Fruit fly (Drosophila melanogaster): ENCODE data around the gene Dtd.
A peak's percentile ranks its signal among the peaks of the same experiment; 100 is the strongest.

Dtd gene

DNA sequence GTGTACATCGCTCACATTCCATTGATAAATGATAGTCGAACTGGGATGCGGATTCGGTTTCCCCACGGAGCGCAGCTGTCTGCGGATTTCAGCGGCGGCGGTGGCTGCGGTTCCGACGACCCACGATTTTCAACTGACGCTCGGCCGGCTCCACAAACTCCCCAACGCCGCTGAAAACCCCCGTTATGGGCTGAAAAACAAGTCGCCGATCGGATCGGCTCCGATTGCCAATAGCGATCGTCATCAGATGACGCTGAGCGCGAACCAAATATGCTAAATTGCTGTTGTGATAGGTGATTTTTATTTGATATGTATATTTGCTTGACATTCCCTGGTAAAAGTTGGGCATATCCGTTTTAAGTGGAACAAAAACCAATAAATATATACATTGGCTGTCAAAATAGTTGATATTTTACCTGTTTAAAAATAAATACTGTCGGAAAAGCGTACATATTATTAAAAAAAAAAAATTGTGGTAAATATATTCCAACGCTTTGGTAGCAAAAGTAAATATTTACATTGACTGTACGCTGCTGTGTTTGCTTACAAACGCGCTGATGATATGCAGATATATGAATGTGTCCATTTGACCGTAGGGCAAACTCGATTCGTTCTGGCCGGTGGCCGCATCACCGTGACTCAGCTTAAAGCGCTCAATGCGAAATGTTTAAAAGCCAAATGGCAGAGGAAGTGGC is 24.5 kb downstream of the Dtd start:
- TF ChIP-seq CG13424 (tag; optimal IDR thresholded peaks at IDR 0.05), result peak; percentile 73
- TF ChIP-seq Hr3 (GFP tag; optimal IDR thresholded peaks at IDR 0.05), result peak; percentile 65
- TF ChIP-seq Ravus (GFP tag; IDR thresholded peaks at IDR 0.05), result peak; percentile 1; the same call in 1 of the 2 replicates
- TF ChIP-seq Trl (optimal IDR thresholded peaks at IDR 0.05), result no peak
- no peak for TF ChIP-seq Trl (GFP tag; optimal IDR thresholded peaks at IDR 0.05)
- TF ChIP-seq CG8359 (GFP tag; optimal IDR thresholded peaks at IDR 0.05; ENCODE audit: borderline replicate concordance), result no peak
- TF ChIP-seq corto (GFP tag; optimal IDR thresholded peaks at IDR 0.05), result peak; percentile 13
- TF ChIP-seq sima (GFP tag; optimal IDR thresholded peaks at IDR 0.05), result peak; percentile 19
- TF ChIP-seq Vsx1 (GFP tag; optimal IDR thresholded peaks at IDR 0.05), result peak; percentile 46
- peak; percentile 65 for TF ChIP-seq Fer3 (tag; optimal IDR thresholded peaks at IDR 0.05)
- TF ChIP-seq Hand (GFP tag; optimal IDR thresholded peaks at IDR 0.05), result no peak
- TF ChIP-seq CG12391 (tag; optimal IDR thresholded peaks at IDR 0.05), result peak; percentile 55
- no peak for TF ChIP-seq Taf1 (GFP tag; IDR thresholded peaks at IDR 0.05)
- peak; percentile 49 for TF ChIP-seq CG15011 (GFP tag; optimal IDR thresholded peaks at IDR 0.05)
- peak; percentile 11 for TF ChIP-seq Antp (GFP tag; optimal IDR thresholded peaks at IDR 0.05)
- peak; percentile 33 for TF ChIP-seq CG12744 (GFP tag; optimal IDR thresholded peaks at IDR 0.05)
- TF ChIP-seq tup (GFP tag; optimal IDR thresholded peaks at IDR 0.05), result no peak
- TF ChIP-seq her (GFP tag; optimal IDR thresholded peaks at IDR 0.05), result no peak
- TF ChIP-seq Mes4 (GFP tag; optimal IDR thresholded peaks at IDR 0.05), result no peak
- peak; percentile 29 for TF ChIP-seq CG1602 (GFP tag; optimal IDR thresholded peaks at IDR 0.05)
- peak; percentile 46 for TF ChIP-seq Fer1 (GFP tag; optimal IDR thresholded peaks at IDR 0.05)
- no peak for TF ChIP-seq CG1647 (GFP tag; optimal IDR thresholded peaks at IDR 0.05)
- TF ChIP-seq CG17186 (GFP tag; optimal IDR thresholded peaks at IDR 0.05), result no peak
- no peak for TF ChIP-seq CG18476 (GFP tag; optimal IDR thresholded peaks at IDR 0.05)
- no peak for TF ChIP-seq dmrt11E (tag; optimal IDR thresholded peaks at IDR 0.05)
- TF ChIP-seq HmgZ (tag; optimal IDR thresholded peaks at IDR 0.05), result peak; percentile 51
- TF ChIP-seq prd (optimal IDR thresholded peaks at IDR 0.05), result no peak
- peak; percentile 68 for TF ChIP-seq prd (GFP tag; IDR thresholded peaks at IDR 0.05)
- TF ChIP-seq chn (GFP tag; optimal IDR thresholded peaks at IDR 0.05), result no peak
- TF ChIP-seq CG10267 (tag; optimal IDR thresholded peaks at IDR 0.05), result peak; percentile 13
- TF ChIP-seq dysf (GFP tag; IDR thresholded peaks at IDR 0.05), result peak; percentile 77
- TF ChIP-seq CG10321 (GFP tag; IDR thresholded peaks at IDR 0.05), result no peak
- TF ChIP-seq CG6175 (GFP tag; IDR thresholded peaks at IDR 0.05), result no peak
- peak; percentile 38; the same call in 1 of the 2 replicates for TF ChIP-seq CG31224 (GFP tag; IDR thresholded peaks at IDR 0.05)
- peak; percentile 57; the same call in 1 of the 2 replicates for TF ChIP-seq CG14014 (GFP tag; IDR thresholded peaks at IDR 0.05)
- TF ChIP-seq Dip3 (GFP tag; optimal IDR thresholded peaks at IDR 0.05), result peak; percentile 72
- peak; percentile 7 for TF ChIP-seq Atf-2 (GFP tag; optimal IDR thresholded peaks at IDR 0.05)
- TF ChIP-seq CG30403 (GFP tag; optimal IDR thresholded peaks at IDR 0.05), result peak; percentile 76
- peak; percentile 78 for TF ChIP-seq Abd-B (GFP tag; optimal IDR thresholded peaks at IDR 0.05)
- peak; percentile 50 for TF ChIP-seq CG18599 (GFP tag; optimal IDR thresholded peaks at IDR 0.05)
- peak; percentile 75 for TF ChIP-seq lmd (GFP tag; IDR thresholded peaks at IDR 0.05)
- no peak for TF ChIP-seq CG43689 (GFP tag; IDR thresholded peaks at IDR 0.05)
- TF ChIP-seq CG1529 (GFP tag; optimal IDR thresholded peaks at IDR 0.05), result no peak
- TF ChIP-seq CG8924 (tag; optimal IDR thresholded peaks at IDR 0.05), result peak; percentile 46
- TF ChIP-seq odd (GFP tag; optimal IDR thresholded peaks at IDR 0.05), result no peak
- TF ChIP-seq HHEX (GFP tag; optimal IDR thresholded peaks at IDR 0.05), result peak; percentile 71
- peak; percentile 70 for TF ChIP-seq lilli (GFP tag; optimal IDR thresholded peaks at IDR 0.05)
- peak; percentile 32 for TF ChIP-seq CHES-1-like (GFP tag; optimal IDR thresholded peaks at IDR 0.05)
- TF ChIP-seq danr (GFP tag; IDR thresholded peaks at IDR 0.05), result peak; percentile 64; the same call in 1 of the 2 replicates
- TF ChIP-seq CG30020 (tag; optimal IDR thresholded peaks at IDR 0.05), result no peak
- TF ChIP-seq CTCF (GFP tag; optimal IDR thresholded peaks at IDR 0.05), result no peak

Data from whole organism, embryonic.